Worm (Caenorhabditis elegans) whole organism, dauer: ENCODE measurements around the gene cut-3.
"Not testable (repeated sequence)": the region's sequence is repeated elsewhere in the genome, so short reads cannot be mapped to it uniquely, and the experiment has no call there.

Source experiments
- unc-62 ChIP-seq: sonication (generic microtip); optimal IDR thresholded peaks from 2 replicates; lab custom pipeline; 2017; ENCODE audit warnings: missing biosample characterization, missing genetic modification reagents, missing genetic modification characterization

The cut-3 gene

ce11 chrII:8437035-8437434 is 9.6 kb downstream of the cut-3 start, which contains the start of gene acp-3:
Gene acp-3, minus strand, starts transcription at chrII:8437135.
- TF ChIP-seq unc-62 (GFP tag; lab: Kevin White, UChicago): no peak

ce11 chrII:8435005-8435404 is 11.6 kb downstream of the cut-3 start, which contains the start of gene acp-4:
Gene acp-4, minus strand, starts transcription at chrII:8435105.
- TF ChIP-seq unc-62 (GFP tag; lab: Kevin White, UChicago): no peak

ce11 chrII:8431954-8432353 is 14.7 kb downstream of the cut-3 start, which contains the start of gene acp-2:
Gene acp-2, minus strand, starts transcription at chrII:8432054.
- TF ChIP-seq unc-62 (GFP tag; lab: Kevin White, UChicago): no peak

- no peak for TF ChIP-seq unc-62 (GFP tag; lab: Kevin White, UChicago)
Observed at ce11 chrII:8428947-8429919, 17.4 kb downstream of the cut-3 start.

- TF ChIP-seq unc-62 (GFP tag; lab: Kevin White, UChicago): no peak
Observed at ce11 chrII:8428758-8428946, 18.0 kb downstream of the cut-3 start, which contains the start of gene F14E5.2. Gene F14E5.2, minus strand, starts transcription at chrII:8428858.

ce11 chrII:8420775-8421388 is 25.7 kb downstream of the cut-3 start:
- no peak for TF ChIP-seq unc-62 (GFP tag; lab: Kevin White, UChicago)

ce11 chrII:8419798-8420197 is 26.8 kb downstream of the cut-3 start, which contains the start of gene F14E5.8:
Gene F14E5.8, plus strand, starts transcription at chrII:8420098.
- TF ChIP-seq unc-62 (GFP tag; lab: Kevin White, UChicago): not testable (repeated sequence)

ce11 chrII:8419015-8419414 is 27.6 kb downstream of the cut-3 start:
- no peak for TF ChIP-seq unc-62 (GFP tag; lab: Kevin White, UChicago)

ce11 chrII:8417059-8417668 is 29.5 kb downstream of the cut-3 start, which contains the start of gene fdgt-2:
Gene fdgt-2, plus strand, starts transcription at chrII:8417618.
- no peak for TF ChIP-seq unc-62 (GFP tag; lab: Kevin White, UChicago)

- TF ChIP-seq unc-62 (GFP tag; lab: Kevin White, UChicago): no peak
Observed at ce11 chrII:8415462-8416037, 31.1 kb downstream of the cut-3 start.

- no peak for TF ChIP-seq unc-62 (GFP tag; lab: Kevin White, UChicago)
Observed at ce11 chrII:8415035-8415434, 31.6 kb downstream of the cut-3 start.

- no peak for TF ChIP-seq unc-62 (GFP tag; lab: Kevin White, UChicago)
Observed at ce11 chrII:8412935-8413334, 33.7 kb downstream of the cut-3 start.

ce11 chrII:8412061-8412721 is 34.4 kb downstream of the cut-3 start, which contains the start of gene efl-3:
Gene efl-3, plus strand, starts transcription at chrII:8412671.
- TF ChIP-seq unc-62 (GFP tag; lab: Kevin White, UChicago): no peak

ce11 chrII:8411002-8411401 is 35.6 kb downstream of the cut-3 start:
- TF ChIP-seq unc-62 (GFP tag; lab: Kevin White, UChicago): no peak

ce11 chrII:8409538-8409937 is 37.1 kb downstream of the cut-3 start:
- TF ChIP-seq unc-62 (GFP tag; lab: Kevin White, UChicago): no peak
